Fruit fly (Drosophila melanogaster) whole organism, prepupa: Measurements from ENCODE around the gene Sil1.

Source experiments
- CG10669 ChIP-seq: fragments of 200-800 bp; sonication (Bioruptor generic); optimal IDR thresholded peaks from 3 replicates; lab custom pipeline; 2018; ENCODE audit warnings: missing biosample characterization, mild to moderate bottlenecking, missing genetic modification characterization, moderate library complexity
- CG1621 ChIP-seq: fragments of 200-800 bp; sonication (Bioruptor generic); optimal IDR thresholded peaks from 3 replicates; lab custom pipeline; 2018; ENCODE audit warnings: missing biosample characterization, mild to moderate bottlenecking, missing genetic modification characterization
- CG16779 ChIP-seq: fragments of 200-800 bp; sonication (Bioruptor generic); optimal IDR thresholded peaks from 3 replicates; lab custom pipeline; 2017; ENCODE audit warnings: missing biosample characterization, mild to moderate bottlenecking, missing genetic modification characterization
- CG8119 ChIP-seq: fragments of 200-800 bp; sonication (Bioruptor generic); IDR thresholded peaks from 3 replicates; pipeline ENCODE4 v1.3.6; 2022; ENCODE audit warnings: missing biosample characterization, missing genetic modification characterization
- CG9139 ChIP-seq: fragments of 200-800 bp; sonication (Bioruptor generic); optimal IDR thresholded peaks from 3 replicates; lab custom pipeline; 2017; ENCODE audit warnings: missing biosample characterization, mild to moderate bottlenecking, missing genetic modification characterization
- Eip75B ChIP-seq: fragments of 200-800 bp; sonication (Bioruptor generic); optimal IDR thresholded peaks from 3 replicates; lab custom pipeline; 2016; ENCODE audit warnings: missing biosample characterization, missing genetic modification characterization
- Gug ChIP-seq: fragments of 200-800 bp; sonication (Bioruptor generic); IDR thresholded peaks from 2 replicates; pipeline ENCODE4 v1.3.6; 2022; ENCODE audit warnings: missing biosample characterization, missing genetic modification characterization
- Sox15 ChIP-seq: fragments of 200-800 bp; sonication (Bioruptor generic); optimal IDR thresholded peaks from 3 replicates; lab custom pipeline; 2016; ENCODE audit warnings: missing biosample characterization, missing genetic modification characterization
- fd85E ChIP-seq: fragments of 200-800 bp; sonication (Bioruptor generic); optimal IDR thresholded peaks from 3 replicates; lab custom pipeline; 2016; ENCODE audit warnings: missing biosample characterization, missing genetic modification characterization
- pdm3 ChIP-seq: fragments of 200-800 bp; sonication (Bioruptor generic); optimal IDR thresholded peaks from 3 replicates; lab custom pipeline; 2016; ENCODE audit warnings: missing biosample characterization, missing genetic modification characterization
- salr ChIP-seq, 2 experiments: fragments of 200-800 bp; sonication (Bioruptor generic); optimal IDR thresholded peaks; 3 replicates each; lab custom pipeline; 2016 to 2018; ENCODE audit warnings: missing biosample characterization in 2 of 2, missing genetic modification characterization in 2 of 2, mild to moderate bottlenecking in 1 of 2
- vri ChIP-seq: fragments of 200-800 bp; sonication (Bioruptor generic); optimal IDR thresholded peaks from 3 replicates; lab custom pipeline; 2016; ENCODE audit warnings: missing biosample characterization, mild to moderate bottlenecking, missing genetic modification characterization

DNA sequence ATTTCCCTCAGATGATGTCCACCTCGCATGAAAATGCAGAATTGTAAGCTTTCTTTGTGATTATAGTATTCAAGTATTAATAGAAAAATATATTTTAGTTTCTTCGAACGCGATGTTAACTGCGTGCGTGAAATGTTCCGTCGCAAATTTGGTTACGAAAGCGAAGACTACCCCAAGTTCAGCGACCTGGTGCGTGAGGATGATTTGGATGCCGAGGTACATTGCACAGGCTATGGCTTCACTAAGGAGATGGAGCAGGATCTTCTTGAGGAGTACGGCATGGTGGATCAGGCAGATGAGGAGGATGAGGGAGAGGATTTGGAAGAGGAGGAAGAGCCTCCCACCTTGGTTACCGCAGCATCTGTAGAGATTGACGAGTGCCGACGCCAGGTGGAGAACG is 31.4 kb upstream of the Sil1 start:
- TF ChIP-seq salr (GFP tag; optimal IDR thresholded peaks at IDR 0.05; lab: Kevin White, UChicago) (no peak), CG9139 (GFP tag; lab: Kevin White, UChicago) (no peak), CG16779 (tag; lab: Kevin White, UChicago) (no peak), vri (GFP tag; lab: Kevin White, UChicago) (no peak), pdm3 (GFP tag; lab: Kevin White, UChicago) (no peak), Eip75B (GFP tag; lab: Kevin White, UChicago) (no peak), CG10669 (GFP tag; lab: Kevin White, UChicago) (no peak), Sox15 (GFP tag; lab: Kevin White, UChicago) (no peak), CG1621 (tag; lab: Kevin White, UChicago) (no peak), Gug (no peak), CG8119 (GFP tag; lab: Robert Waterston, UW) (no peak), fd85E (no peak)
